Worm (Caenorhabditis elegans) whole organism, L2 larva: ENCODE results near the gene Y57A10B.6.

Experiments used
- F13H6.1 ChIP-seq: sonication (generic microtip); optimal IDR thresholded peaks from 2 replicates; lab custom pipeline; 2016; ENCODE audit warnings: missing genetic modification characterization, missing compliant biosample characterization
- ama-1 ChIP-seq: fragments of 150-350 bp; optimal IDR thresholded peaks from 2 replicates; lab custom pipeline; 2018; ENCODE audit warnings: inconsistent platforms
- egl-27 ChIP-seq: sonication (generic microtip); optimal IDR thresholded peaks from 3 replicates; lab custom pipeline; 2017; ENCODE audit warnings: missing biosample characterization, missing genetic modification reagents, missing genetic modification characterization
- elt-3 ChIP-seq: sonication (generic microtip); optimal IDR thresholded peaks from 2 replicates; lab custom pipeline; 2017; ENCODE audit warnings: missing biosample characterization, missing genetic modification characterization
- fos-1 ChIP-seq: fragments of 150-350 bp; optimal IDR thresholded peaks from 2 replicates; lab custom pipeline; 2014; ENCODE audit warnings: missing biosample characterization, missing genetic modification characterization
- lin-39 ChIP-seq: fragments of 150-350 bp; optimal IDR thresholded peaks from 2 replicates; lab custom pipeline; 2014; ENCODE audit warnings: missing biosample characterization, missing genetic modification reagents, missing genetic modification characterization
- mdl-1 ChIP-seq, 2 experiments: fragments of 150-350 bp in 1 of 2; sonication (generic microtip) in 1 of 2; optimal IDR thresholded peaks; 2 replicates each; lab custom pipeline; 2017; ENCODE audit warnings: missing biosample characterization in 2 of 2, missing genetic modification characterization in 2 of 2
- nhr-12 ChIP-seq: fragments of 150-350 bp; optimal IDR thresholded peaks from 2 replicates; lab custom pipeline; 2014; ENCODE audit warnings: missing biosample characterization, missing genetic modification characterization
- nhr-237 ChIP-seq: fragments of 150-350 bp; optimal IDR thresholded peaks from 2 replicates; lab custom pipeline; 2014; ENCODE audit warnings: missing biosample characterization, missing genetic modification characterization
- nhr-6 ChIP-seq: fragments of 150-350 bp; optimal IDR thresholded peaks from 2 replicates; lab custom pipeline; 2014; ENCODE audit warnings: missing biosample characterization, missing genetic modification characterization
- peb-1 ChIP-seq: fragments of 150-350 bp; optimal IDR thresholded peaks from 2 replicates; lab custom pipeline; 2014; ENCODE audit warnings: missing biosample characterization, missing genetic modification characterization
- snpc-4 ChIP-seq: fragments of 150-350 bp; optimal IDR thresholded peaks from 2 replicates; lab custom pipeline; 2014; ENCODE audit warnings: missing biosample characterization, missing genetic modification characterization
- unc-62 ChIP-seq: fragments of 150-350 bp; optimal IDR thresholded peaks from 2 replicates; lab custom pipeline; 2014; ENCODE audit warnings: missing biosample characterization, missing genetic modification reagents, missing genetic modification characterization
- ztf-11 ChIP-seq: sonication (generic microtip); optimal IDR thresholded peaks from 2 replicates; lab custom pipeline; 2017; ENCODE audit warnings: missing biosample characterization, missing genetic modification characterization

DNA sequence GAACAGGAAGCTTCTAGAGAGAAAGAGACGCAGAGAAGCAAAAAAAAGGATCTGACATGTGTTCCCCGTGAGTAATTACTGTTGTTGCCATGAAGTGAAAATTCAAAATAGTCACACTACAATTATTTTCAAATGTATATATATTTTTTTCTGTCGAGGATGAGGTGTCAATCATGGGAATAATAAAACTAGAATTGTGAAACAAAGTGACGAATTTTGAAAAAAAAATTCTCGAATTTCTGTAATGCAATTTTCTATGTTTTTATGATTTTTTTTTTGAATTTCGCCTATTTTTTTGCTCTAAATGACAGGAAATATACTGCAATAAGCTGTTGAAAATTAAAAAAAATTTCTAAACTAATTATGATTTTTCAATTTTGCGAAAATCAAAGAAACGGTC lies 36.8 kb upstream of the Y57A10B.6 start:
- TF ChIP-seq nhr-237 (tag; lab: Kevin White, UChicago) (no peak), peb-1 (no peak), elt-3 (tag; lab: Kevin White, UChicago) (no peak), mdl-1 (tag; optimal IDR thresholded peaks at IDR 0.05; lab: Kevin White, UChicago) (no peak), lin-39 (tag; lab: Kevin White, UChicago) (no peak), nhr-12 (no peak), unc-62 (GFP tag; lab: Kevin White, UChicago) (no peak), ztf-11 (tag; lab: Kevin White, UChicago) (no peak), snpc-4 (tag; lab: Kevin White, UChicago) (no peak), fos-1 (tag; lab: Kevin White, UChicago) (no peak), egl-27 (tag; lab: Kevin White, UChicago) (no peak), nhr-6 (tag; lab: Kevin White, UChicago) (no peak), F13H6.1 (no peak), ama-1 (lab: Kevin White, UChicago) (no peak)
